Fruit fly (Drosophila melanogaster) whole organism, embryonic: ENCODE results near the gene und.
A peak's percentile ranks its signal among the peaks of the same experiment; 100 is the strongest.

Source experiments
- CG6689 ChIP-seq: fragments of 200-800 bp; sonication (Bioruptor generic); IDR thresholded peaks from 2 replicates; pipeline ENCODE4 v1.3.6; 2022; ENCODE audit warnings: missing biosample characterization, missing genetic modification characterization
- Drgx ChIP-seq: fragments of 200-800 bp; sonication (Bioruptor generic); IDR thresholded peaks from 2 replicates; pipeline ENCODE4 v1.3.6; 2022; ENCODE audit warnings: missing biosample characterization, missing genetic modification characterization
- Gug ChIP-seq: fragments of 200-800 bp; sonication (Bioruptor generic); IDR thresholded peaks from 4 replicates; pipeline ENCODE4 v1.3.6; 2022; ENCODE audit warnings: missing biosample characterization, missing genetic modification characterization
- H15 ChIP-seq: fragments of 200-800 bp; sonication (Bioruptor generic); IDR thresholded peaks from 3 replicates; pipeline ENCODE4 v1.3.6; 2022; ENCODE audit warnings: missing biosample characterization, missing genetic modification characterization
- phol ChIP-seq: fragments of 200-800 bp; sonication (Bioruptor generic); optimal IDR thresholded peaks from 3 replicates; lab custom pipeline; 2018; ENCODE audit warnings: missing biosample characterization, mild to moderate bottlenecking, missing genetic modification characterization, moderate library complexity

dm6 chr2L:9737803-9738202 lies 25.4 kb upstream of the und start:
- TF ChIP-seq H15 (GFP tag; lab: Robert Waterston, UW) (no peak), phol (peak; percentile 34), CG6689 (GFP tag; lab: Robert Waterston, UW) (no peak; the same call in 1 of the 2 replicates), Drgx (GFP tag; lab: Robert Waterston, UW) (no peak), Gug (no peak)
